Fruit fly (Drosophila melanogaster): Measurements from ENCODE around the gene CG32263.

Gene CG32263

DNA sequence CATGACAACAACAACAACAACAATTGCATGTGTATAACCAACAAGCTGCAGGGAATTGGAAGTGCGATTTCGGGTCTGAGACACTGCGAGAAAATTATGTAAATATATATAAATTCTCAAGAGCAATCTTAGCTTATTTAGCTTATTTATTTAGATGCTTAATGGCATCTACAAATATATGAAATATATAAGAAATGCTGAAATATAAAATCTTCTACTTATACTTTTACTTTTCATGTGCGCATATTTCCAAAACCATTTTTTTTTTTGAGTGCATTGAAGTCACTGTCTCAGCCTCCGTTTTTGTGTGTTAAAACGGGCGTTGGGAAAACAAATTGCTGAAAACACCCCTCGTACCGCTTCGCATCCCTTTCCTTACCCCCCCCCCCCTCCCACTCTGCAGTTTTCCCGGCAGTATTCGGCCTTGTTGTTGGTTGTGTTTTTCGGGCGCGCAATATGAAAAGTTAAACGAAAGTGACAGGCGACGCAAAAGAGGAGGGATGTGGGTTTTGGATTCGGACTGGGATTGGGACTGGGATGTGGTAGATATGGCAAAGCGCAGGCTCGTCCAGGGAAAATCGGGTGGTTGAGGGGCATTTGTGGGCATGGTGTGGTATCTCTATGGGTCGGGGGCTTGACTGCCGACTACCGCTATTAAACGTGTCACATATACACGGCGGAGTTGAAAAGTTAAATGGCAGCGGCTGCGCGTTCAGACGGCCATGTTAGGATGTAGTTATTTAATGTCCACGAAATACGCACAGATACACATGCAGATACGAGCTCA lies 44.5 kb upstream of the CG32263 start (continued):
- TF ChIP-seq odd (GFP tag; optimal IDR thresholded peaks at IDR 0.05) (peak; percentile 19), Myb (GFP tag; optimal IDR thresholded peaks at IDR 0.05) (no peak), CG6254 (GFP tag; optimal IDR thresholded peaks at IDR 0.05) (peak; percentile 64), CG10321 (GFP tag; IDR thresholded peaks at IDR 0.05) (no peak), wdn (GFP tag; IDR thresholded peaks at IDR 0.05) (no peak), phol (tag; optimal IDR thresholded peaks at IDR 0.05) (peak; percentile 63), pho (GFP tag; optimal IDR thresholded peaks at IDR 0.05) (no peak), ara (GFP tag; IDR thresholded peaks at IDR 0.05) (peak; percentile 77; the same call in 1 of the 2 replicates), CG12155 (GFP tag; optimal IDR thresholded peaks at IDR 0.05) (peak; percentile 13), inv (GFP tag; IDR thresholded peaks at IDR 0.05; ENCODE audit: partially characterized antibody) (no peak), CG13775 (GFP tag; optimal IDR thresholded peaks at IDR 0.05) (peak; percentile 60), sim (GFP tag; IDR thresholded peaks at IDR 0.05) (no peak), cwo (GFP tag; optimal IDR thresholded peaks at IDR 0.05) (no peak), Atf6 (GFP tag; IDR thresholded peaks at IDR 0.05) (0 out of 2 replicates have a peak, but pooled peaks have one; percentile 17), Sin3A (optimal IDR thresholded peaks at IDR 0.05) (no peak), NC2β (GFP tag; optimal IDR thresholded peaks at IDR 0.05) (no peak), al (GFP tag; IDR thresholded peaks at IDR 0.05) (no peak), Nf-YB (GFP tag; optimal IDR thresholded peaks at IDR 0.05) (peak; percentile 82), CG12769 (tag; optimal IDR thresholded peaks at IDR 0.05) (no peak), corto (GFP tag; optimal IDR thresholded peaks at IDR 0.05) (no peak), CG7357 (GFP tag; IDR thresholded peaks at IDR 0.05) (peak; percentile 35; the same call in 1 of the 3 replicates), CoRest (tag; optimal IDR thresholded peaks at IDR 0.05) (peak; percentile 69), Doc2 (GFP tag; IDR thresholded peaks at IDR 0.05) (no peak), CG7786 (GFP tag; optimal IDR thresholded peaks at IDR 0.05) (no peak), CG32532 (GFP tag; IDR thresholded peaks at IDR 0.05) (no peak), HmgD (GFP tag; optimal IDR thresholded peaks at IDR 0.05) (no peak), CG10543 (GFP tag; optimal IDR thresholded peaks at IDR 0.05) (no peak), CG4282 (GFP tag; optimal IDR thresholded peaks at IDR 0.05) (no peak), Dip2 (GFP tag; IDR thresholded peaks at IDR 0.05) (no peak), sqz (GFP tag; optimal IDR thresholded peaks at IDR 0.05) (peak; percentile 3), Mad (GFP tag; optimal IDR thresholded peaks at IDR 0.05) (no peak), hkb (optimal IDR thresholded peaks at IDR 0.05) (no peak), hkb (GFP tag; IDR thresholded peaks at IDR 0.05) (peak; percentile 63), rib (GFP tag; IDR thresholded peaks at IDR 0.05) (no peak), disco-r (GFP tag; optimal IDR thresholded peaks at IDR 0.05) (no peak), dimm (GFP tag; IDR thresholded peaks at IDR 0.05) (no peak), Oaz (GFP tag; IDR thresholded peaks at IDR 0.05) (no peak), CG4820 (GFP tag; optimal IDR thresholded peaks at IDR 0.05) (peak; percentile 43), HHEX (GFP tag; optimal IDR thresholded peaks at IDR 0.05) (no peak), nmo (GFP tag; optimal IDR thresholded peaks at IDR 0.05) (peak; percentile 77), CG2202 (tag; optimal IDR thresholded peaks at IDR 0.05) (peak; percentile 69), CG10209 (GFP tag; optimal IDR thresholded peaks at IDR 0.05) (peak; percentile 56), sd (tag; optimal IDR thresholded peaks at IDR 0.05) (no peak), CG1602 (GFP tag; optimal IDR thresholded peaks at IDR 0.05) (peak; percentile 53), CG9932 (GFP tag; IDR thresholded peaks at IDR 0.05) (no peak), dmrt99B (tag; optimal IDR thresholded peaks at IDR 0.05) (peak; percentile 53), CG17802 (tag; optimal IDR thresholded peaks at IDR 0.05) (no peak), fru (optimal IDR thresholded peaks at IDR 0.05) (no peak), run (tag; optimal IDR thresholded peaks at IDR 0.05) (no peak), CG1529 (GFP tag; optimal IDR thresholded peaks at IDR 0.05) (peak; percentile 50), en (GFP tag; optimal IDR thresholded peaks at IDR 0.05) (no peak)

Data from whole organism, embryonic.